Fruit fly (Drosophila melanogaster) whole organism, adult: ENCODE results near the gene Hsp23.

Experiments
- CG11617 ChIP-seq: fragments of 200-800 bp; sonication (Bioruptor generic); optimal IDR thresholded peaks from 2 replicates; lab custom pipeline; 2017; ENCODE audit warnings: mild to moderate bottlenecking, missing biosample characterization, missing genetic modification reagents, missing genetic modification characterization
- CG14711 ChIP-seq: fragments of 200-800 bp; sonication (Bioruptor generic); optimal IDR thresholded peaks from 2 replicates; lab custom pipeline; 2018; ENCODE audit warnings: missing biosample characterization, mild to moderate bottlenecking, missing genetic modification characterization, moderate library complexity
- CG1620 ChIP-seq: fragments of 200-800 bp; sonication (Bioruptor generic); optimal IDR thresholded peaks from 2 replicates; lab custom pipeline; 2016; ENCODE audit warnings: missing biosample characterization, missing genetic modification characterization
- CG33017 ChIP-seq: fragments of 200-800 bp; sonication (Bioruptor generic); optimal IDR thresholded peaks from 2 replicates; lab custom pipeline; 2018; ENCODE audit warnings: missing biosample characterization, mild to moderate bottlenecking, missing genetic modification characterization, moderate library complexity
- CG5204 ChIP-seq: fragments of 200-800 bp; sonication (Bioruptor generic); optimal IDR thresholded peaks from 2 replicates; lab custom pipeline; 2016; ENCODE audit warnings: missing biosample characterization, missing genetic modification characterization
- CG7101 ChIP-seq: fragments of 200-800 bp; sonication (Bioruptor generic); optimal IDR thresholded peaks from 2 replicates; lab custom pipeline; 2018; ENCODE audit warnings: missing biosample characterization, mild to moderate bottlenecking, missing genetic modification characterization, moderate library complexity
- Clk ChIP-seq: fragments of 200-800 bp; sonication (Bioruptor generic); optimal IDR thresholded peaks from 2 replicates; lab custom pipeline; 2017; ENCODE audit warnings: missing biosample characterization, missing genetic modification characterization
- kay ChIP-seq: fragments of 200-800 bp; sonication (Bioruptor generic); peaks from one replicate; lab custom pipeline; 2016; ENCODE audit warnings: missing biosample characterization, missing genetic modification characterization, borderline replicate concordance
- ovo ChIP-seq: fragments of 200-800 bp; sonication (Bioruptor generic); optimal IDR thresholded peaks from 2 replicates; lab custom pipeline; 2016; ENCODE audit warnings: missing biosample characterization, missing genetic modification characterization
- pad ChIP-seq: fragments of 200-800 bp; sonication (Bioruptor generic); optimal IDR thresholded peaks from 3 replicates; lab custom pipeline; 2017; ENCODE audit warnings: missing biosample characterization, missing genetic modification characterization, mild to moderate bottlenecking, moderate library complexity, missing genetic modification reagents
- toe ChIP-seq: fragments of 200-800 bp; sonication (Bioruptor generic); optimal IDR thresholded peaks from 2 replicates; lab custom pipeline; 2016; ENCODE audit warnings: missing biosample characterization, missing genetic modification characterization

dm6 chr3L:9337942-9338468 lies 43.7 kb upstream of the Hsp23 start:
- TF ChIP-seq CG11617 (no peak), pad (GFP tag; lab: Kevin White, UChicago) (no peak), CG7101 (tag; lab: Kevin White, UChicago) (no peak), kay (GFP tag; lab: Kevin White, UChicago) (no peak), CG5204 (GFP tag; lab: Kevin White, UChicago) (no peak), Clk (GFP tag; lab: Kevin White, UChicago) (no peak), toe (no peak), CG33017 (tag; lab: Kevin White, UChicago) (no peak), CG1620 (GFP tag; lab: Kevin White, UChicago) (no peak), CG14711 (tag; lab: Kevin White, UChicago) (no peak), ovo (no peak)
